Fruit fly (Drosophila melanogaster) whole organism, embryonic: Measurements from ENCODE around the gene CG6656.
A peak's percentile ranks its signal among the peaks of the same experiment; 100 is the strongest.

Source experiments
- Adf1 ChIP-seq: fragments of 200-800 bp; sonication (Bioruptor generic); IDR thresholded peaks from 2 replicates; pipeline ENCODE4 v1.3.6; 2022; ENCODE audit warnings: missing biosample characterization, missing genetic modification characterization
- Aef1 ChIP-seq: fragments of 200-800 bp; sonication (Bioruptor generic); IDR thresholded peaks from 3 replicates; pipeline ENCODE4 v1.3.6; 2022; ENCODE audit warnings: missing biosample characterization, missing genetic modification characterization
- Bdp1 ChIP-seq: fragments of 200-800 bp; sonication (Bioruptor generic); optimal IDR thresholded peaks from 3 replicates; lab custom pipeline; 2016; ENCODE audit warnings: missing biosample characterization, missing genetic modification characterization
- CG10209 ChIP-seq: fragments of 200-800 bp; sonication (Bioruptor generic); optimal IDR thresholded peaks from 3 replicates; lab custom pipeline; 2017; ENCODE audit warnings: missing biosample characterization, mild to moderate bottlenecking, missing genetic modification characterization, missing genetic modification reagents
- CG10274 ChIP-seq: fragments of 200-800 bp; sonication (Bioruptor generic); optimal IDR thresholded peaks from 3 replicates; lab custom pipeline; 2017; ENCODE audit warnings: missing biosample characterization, mild to moderate bottlenecking, missing genetic modification characterization
- CG13894 ChIP-seq: fragments of 200-800 bp; sonication (Bioruptor generic); optimal IDR thresholded peaks from 3 replicates; lab custom pipeline; 2018; ENCODE audit warnings: missing biosample characterization, mild to moderate bottlenecking, missing genetic modification characterization, moderate library complexity
- CG14667 ChIP-seq: fragments of 200-800 bp; sonication (Bioruptor generic); IDR thresholded peaks from 2 replicates; pipeline ENCODE4 v1.3.6; 2022; ENCODE audit warnings: missing biosample characterization, missing genetic modification characterization
- CG15514 ChIP-seq: fragments of 200-800 bp; sonication (Bioruptor generic); optimal IDR thresholded peaks from 3 replicates; lab custom pipeline; 2017; ENCODE audit warnings: missing biosample characterization, missing genetic modification characterization, mild to moderate bottlenecking, moderate library complexity, missing genetic modification reagents
- CG1603 ChIP-seq: fragments of 200-800 bp; sonication (Bioruptor generic); optimal IDR thresholded peaks from 2 replicates; lab custom pipeline; 2019; ENCODE audit warnings: missing biosample characterization, mild to moderate bottlenecking, missing genetic modification characterization, moderate library complexity
- CG1647 ChIP-seq: fragments of 200-800 bp; sonication (Bioruptor generic); optimal IDR thresholded peaks from 3 replicates; lab custom pipeline; 2016; ENCODE audit warnings: missing biosample characterization, missing genetic modification characterization
- CG17328 ChIP-seq: fragments of 200-800 bp; sonication (Bioruptor generic); IDR thresholded peaks from 2 replicates; pipeline ENCODE4 v1.3.6; 2022; ENCODE audit warnings: missing biosample characterization, missing genetic modification characterization
- CG17361 ChIP-seq: fragments of 200-800 bp; sonication (Bioruptor generic); IDR thresholded peaks from 3 replicates; pipeline ENCODE4 v1.3.6; 2022; ENCODE audit warnings: missing biosample characterization, missing genetic modification characterization
- CG17385 ChIP-seq: fragments of 200-800 bp; sonication (Bioruptor generic); optimal IDR thresholded peaks from 3 replicates; lab custom pipeline; 2018; ENCODE audit warnings: missing biosample characterization, mild to moderate bottlenecking, missing genetic modification characterization
- CG17829 ChIP-seq: fragments of 200-800 bp; optimal IDR thresholded peaks from 2 replicates; lab custom pipeline; 2019; ENCODE audit warnings: missing biosample characterization, mild to moderate bottlenecking, missing genetic modification characterization, moderate library complexity
- CG2678 ChIP-seq: fragments of 200-800 bp; sonication (Bioruptor generic); optimal IDR thresholded peaks from 3 replicates; lab custom pipeline; 2019; ENCODE audit warnings: missing biosample characterization, mild to moderate bottlenecking, missing genetic modification characterization, moderate library complexity
- CG31388 ChIP-seq: fragments of 200-800 bp; sonication (Bioruptor generic); optimal IDR thresholded peaks from 2 replicates; lab custom pipeline; 2016; ENCODE audit warnings: missing biosample characterization, missing genetic modification characterization
- CG32532 ChIP-seq: fragments of 200-800 bp; sonication (Bioruptor generic); IDR thresholded peaks from 2 replicates; pipeline ENCODE4 v1.3.6; 2022; ENCODE audit warnings: missing biosample characterization, missing genetic modification characterization
- CG43689 ChIP-seq: fragments of 200-800 bp; sonication (Bioruptor generic); IDR thresholded peaks from 2 replicates; pipeline ENCODE4 v1.3.6; 2022; ENCODE audit warnings: missing biosample characterization, missing genetic modification characterization
- CG4617 ChIP-seq: fragments of 200-800 bp; sonication (Bioruptor generic); optimal IDR thresholded peaks from 3 replicates; lab custom pipeline; 2016; ENCODE audit warnings: missing biosample characterization, missing genetic modification characterization, borderline replicate concordance
- CG7745 ChIP-seq: fragments of 200-800 bp; sonication (Bioruptor generic); optimal IDR thresholded peaks from 2 replicates; lab custom pipeline; 2018; ENCODE audit warnings: missing biosample characterization, mild to moderate bottlenecking, missing genetic modification characterization, moderate library complexity
- CG7839 ChIP-seq: fragments of 200-800 bp; sonication (Bioruptor generic); optimal IDR thresholded peaks from 3 replicates; lab custom pipeline; 2018; ENCODE audit warnings: missing biosample characterization, mild to moderate bottlenecking, missing genetic modification characterization, moderate library complexity
- CG8290 ChIP-seq, 3 experiments: fragments of 200-800 bp; sonication (Bioruptor generic); optimal IDR thresholded peaks; 2 replicates each; lab custom pipeline; 2016 to 2019; ENCODE audit warnings: missing biosample characterization in 3 of 3, missing genetic modification characterization in 3 of 3, mild to moderate bottlenecking in 2 of 3, moderate library complexity in 1 of 3
- Doc3 ChIP-seq: fragments of 200-800 bp; sonication (Bioruptor generic); IDR thresholded peaks from 3 replicates; pipeline ENCODE4 v1.3.6; 2022; ENCODE audit warnings: missing biosample characterization, missing genetic modification characterization; ENCODE audit not compliant: partially characterized antibody
- Drgx ChIP-seq: fragments of 200-800 bp; sonication (Bioruptor generic); IDR thresholded peaks from 2 replicates; pipeline ENCODE4 v1.3.6; 2022; ENCODE audit warnings: missing biosample characterization, missing genetic modification characterization
- H15 ChIP-seq: fragments of 200-800 bp; sonication (Bioruptor generic); IDR thresholded peaks from 3 replicates; pipeline ENCODE4 v1.3.6; 2022; ENCODE audit warnings: missing biosample characterization, missing genetic modification characterization
- H2.0 ChIP-seq: fragments of 200-800 bp; sonication (Bioruptor generic); IDR thresholded peaks from 2 replicates; pipeline ENCODE4 v1.3.6; 2022; ENCODE audit warnings: missing biosample characterization, missing genetic modification characterization
- HLH3B ChIP-seq: fragments of 200-800 bp; sonication (Bioruptor generic); IDR thresholded peaks from 2 replicates; pipeline ENCODE4 v1.3.6; 2022; ENCODE audit warnings: missing biosample characterization, missing genetic modification characterization
- NC2β ChIP-seq: fragments of 200-800 bp; sonication (Bioruptor generic); optimal IDR thresholded peaks from 2 replicates; lab custom pipeline; 2016; ENCODE audit warnings: missing biosample characterization, missing genetic modification characterization
- Side ChIP-seq: fragments of 200-800 bp; sonication (Bioruptor generic); optimal IDR thresholded peaks from 2 replicates; lab custom pipeline; 2016; ENCODE audit warnings: missing biosample characterization, missing genetic modification characterization
- ac ChIP-seq: fragments of 200-800 bp; sonication (Bioruptor generic); optimal IDR thresholded peaks from 3 replicates; lab custom pipeline; 2017; ENCODE audit warnings: missing biosample characterization, mild to moderate bottlenecking, missing genetic modification characterization
- az2 ChIP-seq: fragments of 200-800 bp; sonication (Bioruptor generic); optimal IDR thresholded peaks from 3 replicates; lab custom pipeline; 2016; ENCODE audit warnings: missing biosample characterization, missing genetic modification characterization
- cas ChIP-seq: fragments of 200-800 bp; sonication (Bioruptor generic); IDR thresholded peaks from 2 replicates; pipeline ENCODE4 v1.3.6; 2022; ENCODE audit warnings: missing biosample characterization, missing genetic modification characterization
- ci ChIP-seq: fragments of 200-800 bp; sonication (Bioruptor generic); IDR thresholded peaks from 3 replicates; pipeline ENCODE4 v1.3.6; 2022; ENCODE audit warnings: missing biosample characterization, missing genetic modification characterization
- dati ChIP-seq: fragments of 200-800 bp; sonication (Bioruptor generic); IDR thresholded peaks from 2 replicates; pipeline ENCODE4 v1.3.6; 2022; ENCODE audit warnings: missing biosample characterization, missing genetic modification characterization
- dimm ChIP-seq: fragments of 200-800 bp; sonication (Bioruptor generic); IDR thresholded peaks from 2 replicates; pipeline ENCODE4 v1.3.6; 2022; ENCODE audit warnings: missing biosample characterization, missing genetic modification characterization
- fd3F ChIP-seq: fragments of 200-800 bp; sonication (Bioruptor generic); optimal IDR thresholded peaks from 2 replicates; lab custom pipeline; 2018; ENCODE audit warnings: missing biosample characterization, mild to moderate bottlenecking, missing genetic modification characterization, moderate library complexity
- fu2 ChIP-seq: fragments of 200-800 bp; sonication (Bioruptor generic); optimal IDR thresholded peaks from 2 replicates; lab custom pipeline; 2016; ENCODE audit warnings: missing biosample characterization, missing genetic modification characterization
- gcm2 ChIP-seq: fragments of 200-800 bp; sonication (Bioruptor generic); optimal IDR thresholded peaks from 2 replicates; lab custom pipeline; 2016; ENCODE audit warnings: missing biosample characterization, missing genetic modification characterization
- grn ChIP-seq: fragments of 200-800 bp; sonication (Bioruptor generic); optimal IDR thresholded peaks from 3 replicates; lab custom pipeline; 2017; ENCODE audit warnings: missing biosample characterization, missing genetic modification characterization
- hb ChIP-seq: fragments of 200-800 bp; sonication (Bioruptor generic); IDR thresholded peaks from 3 replicates; pipeline ENCODE4 v1.3.6; 2022; ENCODE audit warnings: missing biosample characterization, missing genetic modification characterization; ENCODE audit not compliant: partially characterized antibody
- kay ChIP-seq: fragments of 200-800 bp; sonication (Bioruptor generic); optimal IDR thresholded peaks from 2 replicates; lab custom pipeline; 2016; ENCODE audit warnings: missing biosample characterization, missing genetic modification characterization
- lilli ChIP-seq: fragments of 200-800 bp; sonication (Bioruptor generic); optimal IDR thresholded peaks from 3 replicates; lab custom pipeline; 2016; ENCODE audit warnings: missing biosample characterization, missing genetic modification characterization
- lov ChIP-seq, 2 experiments: fragments of 200-800 bp in 1 of 2; fragments of >200 bp in 1 of 2; sonication (Bioruptor generic) in 1 of 2; IDR thresholded peaks in 1 of 2; optimal IDR thresholded peaks in 1 of 2; 2 replicates in 1 of 2; 3 replicates in 1 of 2; pipeline versions ENCODE4 v1.3.6 to Lab custom; 2017 to 2022; ENCODE audit warnings: missing biosample characterization in 1 of 2, missing genetic modification characterization in 1 of 2
- odd ChIP-seq: fragments of 200-800 bp; sonication (Bioruptor generic); optimal IDR thresholded peaks from 2 replicates; lab custom pipeline; 2017; ENCODE audit warnings: missing biosample characterization, mild to moderate bottlenecking, missing genetic modification characterization
- scrt ChIP-seq: fragments of 200-800 bp; sonication (Bioruptor generic); optimal IDR thresholded peaks from 2 replicates; lab custom pipeline; 2018; ENCODE audit warnings: missing biosample characterization, mild to moderate bottlenecking, missing genetic modification characterization, moderate library complexity
- sima ChIP-seq: fragments of 200-800 bp; sonication (Bioruptor generic); optimal IDR thresholded peaks from 2 replicates; lab custom pipeline; 2016; ENCODE audit warnings: missing biosample characterization, missing genetic modification characterization
- stwl ChIP-seq: fragments of 200-800 bp; sonication (Bioruptor generic); optimal IDR thresholded peaks from 3 replicates; lab custom pipeline; 2018; ENCODE audit warnings: missing biosample characterization, mild to moderate bottlenecking, missing genetic modification characterization, moderate library complexity
- tin ChIP-seq: fragments of 200-800 bp; sonication (Bioruptor generic); optimal IDR thresholded peaks from 3 replicates; lab custom pipeline; 2016; ENCODE audit warnings: missing biosample characterization, missing genetic modification characterization
- tna ChIP-seq: fragments of 200-800 bp; sonication (Bioruptor generic); IDR thresholded peaks from 2 replicates; pipeline ENCODE4 v1.3.6; 2022; ENCODE audit warnings: missing biosample characterization, missing genetic modification characterization; ENCODE audit not compliant: partially characterized antibody
- tup ChIP-seq: fragments of 200-800 bp; sonication (Bioruptor generic); optimal IDR thresholded peaks from 2 replicates; lab custom pipeline; 2016; ENCODE audit warnings: missing biosample characterization, mild to moderate bottlenecking, missing genetic modification characterization, moderate library complexity

CG6656 gene

dm6 chr3R:21849988-21850460 is 25.1 kb upstream of the CG6656 start (continued):
- TF ChIP-seq H15 (GFP tag; lab: Robert Waterston, UW), result peak; percentile 23; the same call in 1 of the 3 replicates
- no peak for TF ChIP-seq CG13894 (tag; lab: Kevin White, UChicago)
- no peak for TF ChIP-seq CG7745 (tag; lab: Kevin White, UChicago)
- no peak for TF ChIP-seq scrt
- no peak for TF ChIP-seq tin (GFP tag; lab: Kevin White, UChicago)
- TF ChIP-seq CG32532 (GFP tag; lab: Robert Waterston, UW), result 0 out of 2 replicates have a peak, but pooled peaks have one; percentile 6
- TF ChIP-seq CG10209 (GFP tag; lab: Kevin White, UChicago), result peak; percentile 50
- no peak for TF ChIP-seq Aef1 (GFP tag; lab: Robert Waterston, UW)
- TF ChIP-seq sima (GFP tag; lab: Kevin White, UChicago), result no peak
- peak; percentile 22 for TF ChIP-seq CG17829
- peak; percentile 44 for TF ChIP-seq Side (GFP tag; lab: Kevin White, UChicago)
- TF ChIP-seq grn (GFP tag; lab: Kevin White, UChicago), result peak; percentile 6
- TF ChIP-seq az2 (GFP tag; lab: Kevin White, UChicago), result peak; percentile 42
- no peak for TF ChIP-seq Bdp1 (GFP tag; lab: Kevin White, UChicago)
- TF ChIP-seq CG2678 (tag; lab: Kevin White, UChicago), result peak; percentile 45
- TF ChIP-seq dati (GFP tag; lab: Robert Waterston, UW), result no peak
- TF ChIP-seq Drgx (GFP tag; lab: Robert Waterston, UW), result no peak
- no peak for TF ChIP-seq CG31388 (GFP tag; lab: Kevin White, UChicago)
- no peak for TF ChIP-seq dimm (GFP tag; lab: Robert Waterston, UW)
- peak; percentile 15; the same call in 1 of the 2 replicates for TF ChIP-seq HLH3B
- TF ChIP-seq Adf1 (GFP tag; lab: Robert Waterston, UW), result no peak
- TF ChIP-seq cas, result no peak
- TF ChIP-seq CG10274, result no peak
- no peak for TF ChIP-seq CG14667 (GFP tag; lab: Robert Waterston, UW)
- peak; percentile 74 for TF ChIP-seq CG17361 (GFP tag; lab: Robert Waterston, UW)
- TF ChIP-seq CG43689 (GFP tag; lab: Robert Waterston, UW), result no peak
- TF ChIP-seq tup (GFP tag; lab: Kevin White, UChicago), result peak; percentile 14
- TF ChIP-seq CG15514 (GFP tag; lab: Kevin White, UChicago), result no peak
- no peak for TF ChIP-seq stwl
- no peak for TF ChIP-seq fu2 (GFP tag; lab: Kevin White, UChicago)
- no peak for TF ChIP-seq CG1647 (GFP tag; lab: Kevin White, UChicago)
- peak; percentile 64 for TF ChIP-seq lilli
- no peak for TF ChIP-seq Doc3 (GFP tag; lab: Robert Waterston, UW)
- peak; percentile 60 for TF ChIP-seq NC2β (GFP tag; lab: Kevin White, UChicago)
- no peak for TF ChIP-seq lov (optimal IDR thresholded peaks at IDR 0.05; lab: Kevin White, UChicago)
- 0 out of 3 replicates have a peak, but pooled peaks have one; percentile 65 for TF ChIP-seq lov (GFP tag; IDR thresholded peaks at IDR 0.05; lab: Robert Waterston, UW)
- no peak for TF ChIP-seq H2.0 (GFP tag; lab: Robert Waterston, UW)
- TF ChIP-seq hb (GFP tag; lab: Robert Waterston, UW), result no peak
- peak; percentile 45 for TF ChIP-seq CG7839
- TF ChIP-seq ac (GFP tag; lab: Kevin White, UChicago), result no peak
- no peak for TF ChIP-seq tna (GFP tag; lab: Robert Waterston, UW)
- TF ChIP-seq kay (GFP tag; lab: Kevin White, UChicago), result peak; percentile 38
- peak; percentile 64 for TF ChIP-seq ci (GFP tag; lab: Robert Waterston, UW)
- TF ChIP-seq CG17385 (GFP tag; lab: Kevin White, UChicago), result peak; percentile 57
- peak; percentile 48 for TF ChIP-seq CG17328 (GFP tag; lab: Robert Waterston, UW)
- no peak for TF ChIP-seq CG4617 (GFP tag; lab: Kevin White, UChicago)
- peak; percentile 58 for TF ChIP-seq CG8290 (GFP tag; optimal IDR thresholded peaks at IDR 0.05; lab: Kevin White, UChicago)
- no peak for TF ChIP-seq CG8290 (tag; optimal IDR thresholded peaks at IDR 0.05; lab: Kevin White, UChicago)
- peak; percentile 38 for TF ChIP-seq CG1603 (tag; lab: Kevin White, UChicago)
- no peak for TF ChIP-seq gcm2 (GFP tag; lab: Kevin White, UChicago)
- TF ChIP-seq odd (GFP tag; lab: Kevin White, UChicago), result peak; percentile 7
- no peak for TF ChIP-seq fd3F (GFP tag; lab: Kevin White, UChicago)
